Fruit fly (Drosophila melanogaster) whole organism, embryonic: ENCODE measurements around the gene LysB.

Source experiments
- Atf3 ChIP-seq: fragments of 200-800 bp; sonication (Bioruptor generic); optimal IDR thresholded peaks from 3 replicates; lab custom pipeline; 2016; ENCODE audit warnings: missing biosample characterization, missing genetic modification characterization
- Bdp1 ChIP-seq: fragments of 200-800 bp; sonication (Bioruptor generic); optimal IDR thresholded peaks from 3 replicates; lab custom pipeline; 2016; ENCODE audit warnings: missing biosample characterization, missing genetic modification characterization
- CG12391 ChIP-seq: fragments of 200-800 bp; sonication (Bioruptor generic); optimal IDR thresholded peaks from 3 replicates; lab custom pipeline; 2018; ENCODE audit warnings: missing biosample characterization, mild to moderate bottlenecking, missing genetic modification characterization, moderate library complexity
- CG13287 ChIP-seq: fragments of 200-800 bp; sonication (Bioruptor generic); IDR thresholded peaks from 2 replicates; pipeline ENCODE4 v1.3.6; 2022; ENCODE audit warnings: missing biosample characterization, missing genetic modification characterization; ENCODE audit not compliant: partially characterized antibody
- Hr78 ChIP-seq, 2 experiments: fragments of 200-800 bp in 1 of 2; fragments of >200 bp in 1 of 2; sonication (Bioruptor generic) in 1 of 2; optimal IDR thresholded peaks; 2 replicates each; lab custom pipeline; 2017 to 2019; ENCODE audit warnings: missing biosample characterization in 2 of 2, missing genetic modification characterization in 2 of 2, mild to moderate bottlenecking in 1 of 2, moderate library complexity in 1 of 2
- Sox102F ChIP-seq: fragments of 200-800 bp; sonication (Bioruptor generic); optimal IDR thresholded peaks from 2 replicates; lab custom pipeline; 2018; ENCODE audit warnings: missing biosample characterization, mild to moderate bottlenecking, missing genetic modification characterization, moderate library complexity
- TFAM ChIP-seq: fragments of 200-800 bp; sonication (Bioruptor generic); optimal IDR thresholded peaks from 2 replicates; lab custom pipeline; 2017; ENCODE audit warnings: missing biosample characterization, missing genetic modification characterization, inconsistent platforms
- Vsx1 ChIP-seq: fragments of 200-800 bp; sonication (Bioruptor generic); optimal IDR thresholded peaks from 2 replicates; lab custom pipeline; 2017; ENCODE audit warnings: missing biosample characterization, mild to moderate bottlenecking, missing genetic modification characterization, missing genetic modification reagents
- chm ChIP-seq: fragments of 200-800 bp; sonication (Bioruptor generic); IDR thresholded peaks from 2 replicates; pipeline ENCODE4 v1.3.6; 2022; ENCODE audit warnings: missing biosample characterization, missing genetic modification characterization
- klu ChIP-seq: fragments of 200-800 bp; sonication (Bioruptor generic); IDR thresholded peaks from 2 replicates; pipeline ENCODE4 v1.3.6; 2022; ENCODE audit warnings: missing biosample characterization, missing genetic modification characterization
- rib ChIP-seq: fragments of 200-800 bp; sonication (Bioruptor generic); IDR thresholded peaks from 2 replicates; pipeline ENCODE4 v1.3.6; 2022; ENCODE audit warnings: missing biosample characterization, missing genetic modification characterization

DNA sequence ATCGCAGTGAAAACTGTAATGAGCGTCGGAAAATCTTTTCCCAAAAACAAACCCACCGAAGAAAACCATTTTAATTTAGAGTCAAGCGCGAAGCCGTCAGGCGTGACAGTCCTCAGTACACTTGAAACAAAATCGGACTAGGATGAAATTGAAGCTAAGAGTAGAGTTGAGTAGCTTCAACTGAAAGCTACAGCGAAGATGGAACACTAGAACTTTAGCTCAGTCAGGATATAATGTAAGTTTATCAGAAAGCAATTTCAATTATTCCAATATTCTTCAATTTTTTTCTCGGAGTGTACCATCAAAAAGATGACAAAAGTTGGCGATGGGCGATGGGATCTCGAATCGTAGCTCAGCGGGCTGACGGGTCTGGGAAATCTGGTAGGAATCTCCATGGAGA lies 9.3 kb downstream of the LysB start:
- no peak for TF ChIP-seq Atf3 (GFP tag; lab: Kevin White, UChicago)
- TF ChIP-seq chm (GFP tag; lab: Robert Waterston, UW) = peak; percentile 68; the same call in 1 of the 2 replicates
- TF ChIP-seq CG13287 = no peak
- TF ChIP-seq Bdp1 (GFP tag; lab: Kevin White, UChicago) = no peak
- TF ChIP-seq klu (GFP tag; lab: Robert Waterston, UW) = no peak
- no peak for TF ChIP-seq TFAM (GFP tag; lab: Kevin White, UChicago)
- TF ChIP-seq Vsx1 (GFP tag; lab: Kevin White, UChicago) = no peak
- no peak for TF ChIP-seq rib (GFP tag; lab: Robert Waterston, UW)
- peak; percentile 64 for TF ChIP-seq Sox102F
- peak; percentile 42 for TF ChIP-seq CG12391 (tag; lab: Kevin White, UChicago)
- no peak for TF ChIP-seq Hr78 (GFP tag; optimal IDR thresholded peaks at IDR 0.05; lab: Kevin White, UChicago)
